Worm (Caenorhabditis elegans) whole organism, L3 larva: ENCODE results near the gene nhr-269.

Source experiments
- jun-1 ChIP-seq: fragments of 150-350 bp; optimal IDR thresholded peaks from 2 replicates; lab custom pipeline; 2014; ENCODE audit warnings: missing biosample characterization, missing genetic modification reagents, missing genetic modification characterization
- pha-4 ChIP-seq: fragments of 150-350 bp; optimal IDR thresholded peaks from 2 replicates; lab custom pipeline; 2014; ENCODE audit warnings: missing biosample characterization, missing genetic modification reagents, missing genetic modification characterization
- ztf-11 ChIP-seq: fragments of 150-350 bp; optimal IDR thresholded peaks from 2 replicates; lab custom pipeline; 2014; ENCODE audit warnings: missing biosample characterization, missing genetic modification characterization

ce11 chrV:15417822-15418221, 48.2 kb upstream of the nhr-269 start, which contains the start of gene T06E6.10:
- no peak for TF ChIP-seq pha-4
- no peak for TF ChIP-seq ztf-11 (tag; lab: Kevin White, UChicago)
- no peak for TF ChIP-seq jun-1 (tag; lab: Kevin White, UChicago)
